Fruit fly (Drosophila melanogaster) whole organism, prepupa: ENCODE data around the gene ncm.
A peak's percentile ranks its signal among the peaks of the same experiment; 100 is the strongest.

Experiments used
- CG10631 ChIP-seq: fragments of 200-800 bp; sonication (Bioruptor generic); optimal IDR thresholded peaks from 2 replicates; lab custom pipeline; 2016; ENCODE audit warnings: missing biosample characterization, missing genetic modification characterization
- CG11762 ChIP-seq: fragments of 200-800 bp; sonication (Bioruptor generic); optimal IDR thresholded peaks from 3 replicates; lab custom pipeline; 2016; ENCODE audit warnings: missing biosample characterization, missing genetic modification characterization; ENCODE audit not compliant: insufficient read depth
- CG11902 ChIP-seq: fragments of 200-800 bp; sonication (Bioruptor generic); optimal IDR thresholded peaks from 3 replicates; lab custom pipeline; 2016; ENCODE audit warnings: missing biosample characterization, missing genetic modification characterization
- CG15336 ChIP-seq: fragments of 200-800 bp; sonication (Bioruptor generic); IDR thresholded peaks from 2 replicates; pipeline ENCODE4 v1.3.6; 2022; ENCODE audit warnings: missing biosample characterization, missing genetic modification characterization
- CG1621 ChIP-seq: fragments of 200-800 bp; sonication (Bioruptor generic); optimal IDR thresholded peaks from 3 replicates; lab custom pipeline; 2018; ENCODE audit warnings: missing biosample characterization, mild to moderate bottlenecking, missing genetic modification characterization
- CG31627 ChIP-seq: fragments of 200-800 bp; sonication (Bioruptor generic); optimal IDR thresholded peaks from 3 replicates; lab custom pipeline; 2016; ENCODE audit warnings: missing biosample characterization, missing genetic modification characterization
- CG32006 ChIP-seq: fragments of 200-800 bp; sonication (Bioruptor generic); optimal IDR thresholded peaks from 3 replicates; lab custom pipeline; 2017; ENCODE audit warnings: missing biosample characterization, mild to moderate bottlenecking, missing genetic modification characterization
- CG3919 ChIP-seq: fragments of 200-800 bp; sonication (Bioruptor generic); optimal IDR thresholded peaks from 3 replicates; lab custom pipeline; 2016; ENCODE audit warnings: missing biosample characterization, missing genetic modification characterization
- CG6276 ChIP-seq: fragments of 200-800 bp; sonication (Bioruptor generic); optimal IDR thresholded peaks from 2 replicates; lab custom pipeline; 2017; ENCODE audit warnings: missing biosample characterization, mild to moderate bottlenecking, missing genetic modification characterization
- CG6792 ChIP-seq: fragments of 200-800 bp; sonication (Bioruptor generic); optimal IDR thresholded peaks from 3 replicates; lab custom pipeline; 2016; ENCODE audit warnings: missing biosample characterization, missing genetic modification characterization
- CG6808 ChIP-seq: fragments of 200-800 bp; sonication (Bioruptor generic); optimal IDR thresholded peaks from 3 replicates; lab custom pipeline; 2017; ENCODE audit warnings: missing biosample characterization, missing genetic modification characterization, mild to moderate bottlenecking, moderate library complexity, missing genetic modification reagents
- CG6854 ChIP-seq: fragments of 200-800 bp; sonication (Bioruptor generic); optimal IDR thresholded peaks from 2 replicates; lab custom pipeline; 2017; ENCODE audit warnings: missing biosample characterization, mild to moderate bottlenecking, missing genetic modification characterization
- CG7368 ChIP-seq: fragments of 200-800 bp; sonication (Bioruptor generic); optimal IDR thresholded peaks from 3 replicates; lab custom pipeline; 2016; ENCODE audit warnings: missing biosample characterization, missing genetic modification characterization
- CG8119 ChIP-seq: fragments of 200-800 bp; sonication (Bioruptor generic); IDR thresholded peaks from 3 replicates; pipeline ENCODE4 v1.3.6; 2022; ENCODE audit warnings: missing biosample characterization, missing genetic modification characterization
- CG8319 ChIP-seq: fragments of 200-800 bp; sonication (Bioruptor generic); optimal IDR thresholded peaks from 3 replicates; lab custom pipeline; 2016; ENCODE audit warnings: missing biosample characterization, missing genetic modification characterization
- CG8632 ChIP-seq: fragments of 200-800 bp; sonication (Bioruptor generic); optimal IDR thresholded peaks from 3 replicates; lab custom pipeline; 2016; ENCODE audit warnings: missing biosample characterization, missing genetic modification characterization
- CG9139 ChIP-seq: fragments of 200-800 bp; sonication (Bioruptor generic); optimal IDR thresholded peaks from 3 replicates; lab custom pipeline; 2017; ENCODE audit warnings: missing biosample characterization, mild to moderate bottlenecking, missing genetic modification characterization
- Eip75B ChIP-seq: fragments of 200-800 bp; sonication (Bioruptor generic); optimal IDR thresholded peaks from 3 replicates; lab custom pipeline; 2016; ENCODE audit warnings: missing biosample characterization, missing genetic modification characterization
- Eip93F ChIP-seq: fragments of 200-800 bp; sonication (Bioruptor generic); optimal IDR thresholded peaks from 2 replicates; lab custom pipeline; 2016; ENCODE audit warnings: missing biosample characterization, mild to moderate bottlenecking, missing genetic modification characterization
- Ets21C ChIP-seq: fragments of 200-800 bp; sonication (Bioruptor generic); optimal IDR thresholded peaks from 3 replicates; lab custom pipeline; 2016; ENCODE audit warnings: missing biosample characterization, missing genetic modification characterization
- Ets96B ChIP-seq: fragments of 200-800 bp; optimal IDR thresholded peaks from 2 replicates; lab custom pipeline; 2019; ENCODE audit warnings: missing biosample characterization, mild to moderate bottlenecking, missing genetic modification characterization, moderate library complexity
- Gug ChIP-seq: fragments of 200-800 bp; sonication (Bioruptor generic); IDR thresholded peaks from 2 replicates; pipeline ENCODE4 v1.3.6; 2022; ENCODE audit warnings: missing biosample characterization, missing genetic modification characterization
- Hr38 ChIP-seq: sonication (Bioruptor generic); optimal IDR thresholded peaks from 2 replicates; lab custom pipeline; 2016; ENCODE audit warnings: missing biosample characterization, missing genetic modification characterization
- Hr39 ChIP-seq: fragments of 200-800 bp; sonication (Bioruptor generic); optimal IDR thresholded peaks from 2 replicates; lab custom pipeline; 2016; ENCODE audit warnings: missing biosample characterization, missing genetic modification characterization
- Hr4 ChIP-seq: fragments of 200-800 bp; sonication (Bioruptor generic); optimal IDR thresholded peaks from 3 replicates; lab custom pipeline; 2016; ENCODE audit warnings: missing biosample characterization, missing genetic modification characterization
- Met ChIP-seq: fragments of 200-800 bp; sonication (Bioruptor generic); optimal IDR thresholded peaks from 3 replicates; lab custom pipeline; 2016; ENCODE audit warnings: missing biosample characterization, missing genetic modification characterization
- OdsH ChIP-seq: fragments of 200-800 bp; sonication (Bioruptor generic); optimal IDR thresholded peaks from 3 replicates; lab custom pipeline; 2016; ENCODE audit warnings: missing biosample characterization, missing genetic modification characterization
- Smox ChIP-seq: fragments of 200-800 bp; sonication (Bioruptor generic); optimal IDR thresholded peaks from 3 replicates; lab custom pipeline; 2016; ENCODE audit warnings: missing biosample characterization, missing genetic modification characterization
- Sox102F ChIP-seq: fragments of 200-800 bp; sonication (Bioruptor generic); optimal IDR thresholded peaks from 2 replicates; lab custom pipeline; 2016; ENCODE audit warnings: missing biosample characterization, mild to moderate bottlenecking, missing genetic modification characterization
- Sox14 ChIP-seq: fragments of 200-800 bp; sonication (Bioruptor generic); optimal IDR thresholded peaks from 3 replicates; lab custom pipeline; 2016; ENCODE audit warnings: missing biosample characterization, missing genetic modification characterization
- achi ChIP-seq: fragments of 200-800 bp; sonication (Bioruptor generic); optimal IDR thresholded peaks from 3 replicates; lab custom pipeline; 2016; ENCODE audit warnings: missing biosample characterization, missing genetic modification characterization
- acj6 ChIP-seq: fragments of 200-800 bp; sonication (Bioruptor generic); optimal IDR thresholded peaks from 3 replicates; lab custom pipeline; 2016; ENCODE audit warnings: missing biosample characterization, missing genetic modification characterization
- cyc ChIP-seq: fragments of 200-800 bp; sonication (Bioruptor generic); optimal IDR thresholded peaks from 3 replicates; lab custom pipeline; 2016; ENCODE audit warnings: missing biosample characterization, missing genetic modification characterization
- dac ChIP-seq: fragments of 200-800 bp; sonication (Bioruptor generic); optimal IDR thresholded peaks from 2 replicates; lab custom pipeline; 2017; ENCODE audit warnings: missing biosample characterization, mild to moderate bottlenecking, missing genetic modification characterization
- dsx ChIP-seq: fragments of 200-800 bp; optimal IDR thresholded peaks from 3 replicates; lab custom pipeline; 2019; ENCODE audit warnings: missing biosample characterization, mild to moderate bottlenecking, missing genetic modification characterization, moderate library complexity; ENCODE audit not compliant: poor library complexity, severe bottlenecking
- eg ChIP-seq: fragments of 200-800 bp; sonication (Bioruptor generic); IDR thresholded peaks from 3 replicates; pipeline ENCODE4 v1.3.6; 2022; ENCODE audit warnings: missing biosample characterization, missing genetic modification characterization
- esn ChIP-seq: fragments of 200-800 bp; sonication (Bioruptor generic); optimal IDR thresholded peaks from 2 replicates; lab custom pipeline; 2016; ENCODE audit warnings: missing biosample characterization, mild to moderate bottlenecking, missing genetic modification characterization, moderate library complexity
- fd59A ChIP-seq: fragments of 200-800 bp; sonication (Bioruptor generic); optimal IDR thresholded peaks from 2 replicates; lab custom pipeline; 2017; ENCODE audit warnings: missing biosample characterization, mild to moderate bottlenecking, missing genetic modification characterization, missing genetic modification reagents
- fkh ChIP-seq: fragments of 200-800 bp; sonication (Bioruptor generic); optimal IDR thresholded peaks from 3 replicates; lab custom pipeline; 2017; ENCODE audit warnings: missing biosample characterization, mild to moderate bottlenecking, missing genetic modification characterization, moderate library complexity
- lz ChIP-seq: fragments of 200-800 bp; sonication (Bioruptor generic); optimal IDR thresholded peaks from 3 replicates; lab custom pipeline; 2016; ENCODE audit warnings: missing biosample characterization, missing genetic modification characterization
- net ChIP-seq: fragments of 200-800 bp; sonication (Bioruptor generic); optimal IDR thresholded peaks from 3 replicates; lab custom pipeline; 2016; ENCODE audit warnings: missing biosample characterization, missing genetic modification characterization
- pdm3 ChIP-seq: fragments of 200-800 bp; sonication (Bioruptor generic); optimal IDR thresholded peaks from 3 replicates; lab custom pipeline; 2016; ENCODE audit warnings: missing biosample characterization, missing genetic modification characterization
- salr ChIP-seq, 2 experiments: fragments of 200-800 bp; sonication (Bioruptor generic); optimal IDR thresholded peaks; 3 replicates each; lab custom pipeline; 2016 to 2018; ENCODE audit warnings: missing biosample characterization in 2 of 2, missing genetic modification characterization in 2 of 2, mild to moderate bottlenecking in 1 of 2
- ss ChIP-seq, 2 experiments: fragments of 200-800 bp; sonication (Bioruptor generic); optimal IDR thresholded peaks; 2 replicates in 1 of 2; 3 replicates in 1 of 2; lab custom pipeline; 2017 to 2018; ENCODE audit warnings: mild to moderate bottlenecking in 2 of 2, missing biosample characterization in 2 of 2, missing genetic modification characterization in 2 of 2, moderate library complexity in 1 of 2
- topi ChIP-seq: fragments of 200-800 bp; sonication (Bioruptor generic); optimal IDR thresholded peaks from 3 replicates; lab custom pipeline; 2016; ENCODE audit warnings: missing biosample characterization, missing genetic modification characterization
- vri ChIP-seq: fragments of 200-800 bp; sonication (Bioruptor generic); optimal IDR thresholded peaks from 3 replicates; lab custom pipeline; 2016; ENCODE audit warnings: missing biosample characterization, mild to moderate bottlenecking, missing genetic modification characterization

Gene ncm

dm6 chr2L:18466202-18466591 is 17.4 kb upstream of the ncm start (continued):
- TF ChIP-seq fd59A (GFP tag; lab: Kevin White, UChicago) (no peak), Eip75B (peak; percentile 24), CG8632 (peak; percentile 58), CG6854 (GFP tag; lab: Kevin White, UChicago) (no peak), CG8319 (GFP tag; lab: Kevin White, UChicago) (no peak), CG9139 (GFP tag; lab: Kevin White, UChicago) (no peak), fkh (GFP tag; lab: Kevin White, UChicago) (no peak), salr (GFP tag; optimal IDR thresholded peaks at IDR 0.05; lab: Kevin White, UChicago) (peak in 1 of 2 experiments; percentile 67), CG3919 (GFP tag; lab: Kevin White, UChicago) (peak; percentile 64), CG32006 (GFP tag; lab: Kevin White, UChicago) (peak; percentile 57), net (GFP tag; lab: Kevin White, UChicago) (no peak), dsx (no peak), esn (GFP tag; lab: Kevin White, UChicago) (peak; percentile 79), Smox (GFP tag; lab: Kevin White, UChicago) (peak; percentile 70), achi (GFP tag; lab: Kevin White, UChicago) (peak; percentile 55), Sox102F (GFP tag; lab: Kevin White, UChicago) (peak; percentile 48), CG15336 (GFP tag; lab: Robert Waterston, UW) (no peak), Ets21C (GFP tag; lab: Kevin White, UChicago) (peak; percentile 55), CG31627 (peak; percentile 51), cyc (GFP tag; lab: Kevin White, UChicago) (peak; percentile 53), CG8119 (GFP tag; lab: Robert Waterston, UW) (no peak), Hr38 (no peak), CG10631 (GFP tag; lab: Kevin White, UChicago) (peak; percentile 61), OdsH (GFP tag; lab: Kevin White, UChicago) (peak; percentile 70), eg (GFP tag; lab: Robert Waterston, UW) (no peak), Met (peak; percentile 72)

DNA sequence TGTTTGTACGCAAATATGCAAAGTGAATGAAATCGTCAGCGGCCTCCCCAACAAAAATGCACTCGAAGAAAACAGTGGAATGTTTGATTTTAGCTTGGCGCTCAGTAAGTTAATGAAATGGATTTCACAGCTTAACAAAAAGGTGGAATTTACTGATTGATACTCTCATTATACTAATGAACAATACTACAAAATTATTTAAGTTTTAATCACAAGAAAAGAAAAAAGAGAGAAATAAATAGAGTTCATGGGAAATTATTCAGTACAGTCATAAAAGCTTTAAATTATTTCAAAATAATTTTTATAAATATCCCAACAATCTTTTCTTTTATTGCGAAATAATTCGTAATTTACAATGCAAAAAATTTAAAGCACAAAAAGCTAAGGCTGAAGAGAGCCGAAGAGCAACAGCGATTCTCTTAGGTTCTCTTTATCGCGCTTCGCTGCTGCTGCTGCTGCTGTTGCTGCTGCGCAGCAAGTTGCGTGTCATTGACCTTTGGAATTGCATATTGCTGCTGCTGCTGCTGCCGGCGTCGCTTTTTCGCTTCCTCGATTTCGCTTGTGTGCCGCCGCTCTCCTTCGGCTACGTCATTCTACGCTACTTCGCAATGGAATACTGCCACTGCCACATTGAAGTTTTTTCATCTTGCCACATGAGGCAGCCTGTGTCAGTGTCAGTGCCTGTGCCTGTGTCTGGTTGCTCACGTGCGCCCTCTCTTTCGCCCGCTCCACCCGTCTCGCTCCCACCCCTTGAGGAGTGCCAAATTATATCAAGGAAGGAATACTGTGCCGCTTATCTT is 16.8 kb upstream of the ncm start:
- peak; percentile 6 for TF ChIP-seq CG1621 (tag; lab: Kevin White, UChicago)
- TF ChIP-seq Hr39 (GFP tag; lab: Kevin White, UChicago), result peak; percentile 71
- peak; percentile 68 for TF ChIP-seq pdm3 (GFP tag; lab: Kevin White, UChicago)
- no peak for TF ChIP-seq CG6854 (GFP tag; lab: Kevin White, UChicago)
- peak; percentile 5 to 36 for TF ChIP-seq ss (GFP tag; optimal IDR thresholded peaks at IDR 0.05; lab: Kevin White, UChicago)
- peak; percentile 66 for TF ChIP-seq CG6792 (GFP tag; lab: Kevin White, UChicago)
- peak; percentile 80 for TF ChIP-seq lz
- TF ChIP-seq vri, result peak; percentile 18
- TF ChIP-seq fd59A (GFP tag; lab: Kevin White, UChicago), result peak; percentile 21
- peak; percentile 63 for TF ChIP-seq CG8632
- TF ChIP-seq CG6808 (GFP tag; lab: Kevin White, UChicago), result peak; percentile 53
- peak; percentile 72 for TF ChIP-seq acj6 (GFP tag; lab: Kevin White, UChicago)
- peak; percentile 88 for TF ChIP-seq Smox (GFP tag; lab: Kevin White, UChicago)
- TF ChIP-seq CG9139 (GFP tag; lab: Kevin White, UChicago), result peak; percentile 7
- peak; percentile 59; the same call in 1 of the 3 replicates for TF ChIP-seq eg (GFP tag; lab: Robert Waterston, UW)
- peak; percentile 74 for TF ChIP-seq CG10631 (GFP tag; lab: Kevin White, UChicago)
- peak; percentile 72 for TF ChIP-seq Eip93F (GFP tag; lab: Kevin White, UChicago)
- TF ChIP-seq topi (GFP tag; lab: Kevin White, UChicago), result peak; percentile 88
- TF ChIP-seq Gug, result peak; percentile 38
- peak; percentile 75 for TF ChIP-seq Sox102F (GFP tag; lab: Kevin White, UChicago)
- TF ChIP-seq CG8119 (GFP tag; lab: Robert Waterston, UW), result peak; percentile 86
- peak; percentile 85 for TF ChIP-seq net (GFP tag; lab: Kevin White, UChicago)
- TF ChIP-seq fkh (GFP tag; lab: Kevin White, UChicago), result no peak
- TF ChIP-seq esn (GFP tag; lab: Kevin White, UChicago), result peak; percentile 88
- peak; percentile 63 for TF ChIP-seq CG6276 (GFP tag; lab: Kevin White, UChicago)
- TF ChIP-seq OdsH (GFP tag; lab: Kevin White, UChicago), result peak; percentile 85
- peak; percentile 66 for TF ChIP-seq Ets96B (tag; lab: Kevin White, UChicago)
- TF ChIP-seq Hr4 (GFP tag; lab: Kevin White, UChicago), result peak; percentile 89
- TF ChIP-seq CG11902 (GFP tag; lab: Kevin White, UChicago), result peak; percentile 44
- peak; percentile 79 for TF ChIP-seq cyc (GFP tag; lab: Kevin White, UChicago)
- peak; percentile 57 for TF ChIP-seq CG7368 (GFP tag; lab: Kevin White, UChicago)
- TF ChIP-seq CG11762, result peak; percentile 58
- TF ChIP-seq Sox14 (GFP tag; lab: Kevin White, UChicago), result peak; percentile 77
- TF ChIP-seq dac, result peak; percentile 33
- peak; percentile 85 for TF ChIP-seq Met
